Worm (Caenorhabditis elegans): ENCODE measurements around the gene B0281.5.

- TF ChIP-seq unc-62 (GFP tag; optimal IDR thresholded peaks at IDR 0.05) (no peak), fos-1 (tag; optimal IDR thresholded peaks at IDR 0.05) (no peak), ztf-4 (tag; optimal IDR thresholded peaks at IDR 0.05) (no peak), elt-1 (tag; optimal IDR thresholded peaks at IDR 0.05) (no peak), mdl-1 (tag; optimal IDR thresholded peaks at IDR 0.05) (no peak), nhr-12 (tag; optimal IDR thresholded peaks at IDR 0.05) (no peak), nhr-11 (tag; optimal IDR thresholded peaks at IDR 0.05) (no peak), skn-1 (tag; optimal IDR thresholded peaks at IDR 0.05) (no peak), mml-1 (tag; optimal IDR thresholded peaks at IDR 0.05) (no peak), pha-4 (tag; optimal IDR thresholded peaks at IDR 0.05) (no peak)
Measured at ce11 chrII:2317883-2318357, 17.2 kb upstream of the B0281.5 start, which contains the start of the genes ZK1240.5 and ZK1240.9.

All from whole organism, L3 larva.